Worm (Caenorhabditis elegans): ENCODE measurements around the gene hum-8.

The hum-8 gene

DNA sequence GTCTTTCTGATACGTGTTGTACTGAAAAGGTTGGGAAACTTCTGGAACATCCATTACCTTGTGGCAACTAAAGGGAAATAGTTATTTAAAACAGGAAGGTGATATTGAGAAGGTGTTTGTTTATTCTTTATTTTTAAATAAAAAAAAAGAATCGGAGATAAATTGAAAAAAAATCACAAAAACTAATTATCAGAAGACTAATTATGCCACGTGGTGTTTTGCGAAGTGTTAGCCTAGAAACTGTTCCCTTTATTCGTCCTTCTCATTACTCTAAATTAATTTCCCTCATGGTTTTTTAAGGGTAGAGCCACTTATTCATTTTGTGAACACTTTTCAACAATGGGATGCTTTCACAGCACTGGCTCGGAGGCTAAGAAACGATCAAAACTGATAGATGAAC lies 39.0 kb downstream of the hum-8 start, which contains the start of gene gpa-4:
TSS of gene gpa-4 (plus strand) at position 301 of the 400 bp plus-strand sequence.
- TF ChIP-seq nhr-77 (tag; optimal IDR thresholded peaks at IDR 0.05) (no peak), pqm-1 (tag; optimal IDR thresholded peaks at IDR 0.05) (no peak), arid-1 (GFP tag; conservative IDR thresholded peaks at IDR 0.05) (no peak), T20F7.1 (GFP tag; optimal IDR thresholded peaks at IDR 0.05) (no peak), daf-16 (GFP tag; optimal IDR thresholded peaks at IDR 0.05) (no peak), daf-16 (tag; optimal IDR thresholded peaks at IDR 0.05) (no peak), lin-15B (tag; optimal IDR thresholded peaks at IDR 0.05) (no peak), lin-1 (GFP tag; IDR thresholded peaks at IDR 0.05) (no peak), egl-27 (tag; optimal IDR thresholded peaks at IDR 0.05) (no peak), vab-7 (GFP tag; IDR thresholded peaks at IDR 0.05) (no peak), zag-1 (tag; optimal IDR thresholded peaks at IDR 0.05) (no peak), zfp-3 (GFP tag; conservative IDR thresholded peaks at IDR 0.05) (no peak), nhr-10 (tag; optimal IDR thresholded peaks at IDR 0.05) (no peak), attf-4 (tag; optimal IDR thresholded peaks at IDR 0.05) (no peak), dve-1 (tag; optimal IDR thresholded peaks at IDR 0.05; ENCODE audit: insufficient read depth) (no peak), duxl-1 (tag; optimal IDR thresholded peaks at IDR 0.05; ENCODE audit: poor library complexity) (no peak), dmd-6 (GFP tag; IDR thresholded peaks at IDR 0.05) (no peak), Y75B8A.6 (GFP tag; IDR thresholded peaks at IDR 0.05) (no peak), lin-38 (GFP tag; IDR thresholded peaks at IDR 0.05) (no peak)

- TF ChIP-seq dve-1 (tag; optimal IDR thresholded peaks at IDR 0.05; ENCODE audit: insufficient read depth) (no peak), unc-130 (GFP tag; optimal IDR thresholded peaks at IDR 0.05) (no peak), madf-5 (GFP tag; IDR thresholded peaks at IDR 0.05) (0 out of 4 replicates have a peak, but pooled peaks of 1 of the 2 experiments have one; percentile 30), mes-2 (tag; optimal IDR thresholded peaks at IDR 0.05; ENCODE audit: poor library complexity, severe bottlenecking) (no peak), lim-7 (GFP tag; IDR thresholded peaks at IDR 0.05) (no peak), pha-4 (GFP tag; IDR thresholded peaks at IDR 0.05) (peak; percentile 37; the same call in 1 of the 2 replicates), pha-4 (tag; optimal IDR thresholded peaks at IDR 0.05) (no peak), zip-11 (GFP tag; IDR thresholded peaks at IDR 0.05) (no peak), nhr-28 (tag; optimal IDR thresholded peaks at IDR 0.05) (no peak), ZK546.5 (tag; optimal IDR thresholded peaks at IDR 0.05) (no peak), aha-1 (tag) (peak; percentile 69), hmg-1.1 (GFP tag; IDR thresholded peaks at IDR 0.05) (no peak), fos-1 (tag; optimal IDR thresholded peaks at IDR 0.05) (no peak), zfp-3 (GFP tag; conservative IDR thresholded peaks at IDR 0.05) (0 out of 2 replicates have a peak, but pooled peaks have one; percentile 36), arid-1 (GFP tag; conservative IDR thresholded peaks at IDR 0.05) (peak; percentile 25; the same call in 1 of the 2 replicates), lin-38 (GFP tag; IDR thresholded peaks at IDR 0.05) (peak; percentile 49), T26A8.4 (GFP tag; IDR thresholded peaks at IDR 0.05) (no peak), daf-19 (GFP tag; conservative IDR thresholded peaks at IDR 0.05) (no peak), mdt-29 (GFP tag; IDR thresholded peaks at IDR 0.05) (no peak), zfp-2 (tag; optimal IDR thresholded peaks at IDR 0.05) (no peak), daf-12 (tag; optimal IDR thresholded peaks at IDR 0.05) (no peak), unc-39 (tag; optimal IDR thresholded peaks at IDR 0.05) (no peak), ceh-44 (GFP tag; IDR thresholded peaks at IDR 0.05) (no peak), dmd-8 (GFP tag; IDR thresholded peaks at IDR 0.05) (no peak), lsy-2 (tag; optimal IDR thresholded peaks at IDR 0.05) (peak in 1 of 2 experiments; percentile 43), nhr-102 (tag; optimal IDR thresholded peaks at IDR 0.05) (no peak), nhr-76 (tag; optimal IDR thresholded peaks at IDR 0.05) (no peak), nhr-42 (GFP tag; IDR thresholded peaks at IDR 0.05) (0 out of 2 replicates have a peak, but pooled peaks have one; percentile 43), tra-1 (GFP tag; IDR thresholded peaks at IDR 0.05) (no peak), ceh-20 (GFP tag; IDR thresholded peaks at IDR 0.05) (no peak), ztf-7 (tag; optimal IDR thresholded peaks at IDR 0.05) (no peak), lin-15B (tag; optimal IDR thresholded peaks at IDR 0.05) (peak; percentile 5), ama-1 (optimal IDR thresholded peaks at IDR 0.05) (peak; percentile 1), mdl-1 (tag; optimal IDR thresholded peaks at IDR 0.05) (no peak), Y48G9A.11 (GFP tag; IDR thresholded peaks at IDR 0.05) (no peak), R02D3.7 (tag; optimal IDR thresholded peaks at IDR 0.05) (no peak), lin-13 (GFP tag; optimal IDR thresholded peaks at IDR 0.05) (no peak), T20F7.1 (GFP tag; optimal IDR thresholded peaks at IDR 0.05) (no peak)
Observed at ce11 chrIV:396373-396772, 44.0 kb downstream of the hum-8 start, which contains the start of gene rrp-8. TSS of gene rrp-8 (plus strand) at chrIV:396545.
